Fruit fly (Drosophila melanogaster) whole organism, embryonic: ENCODE results near the gene fal.

Experiments
- Atf-2 ChIP-seq: fragments of 200-800 bp; sonication (Bioruptor generic); optimal IDR thresholded peaks from 2 replicates; lab custom pipeline; 2016; ENCODE audit warnings: missing biosample characterization, missing genetic modification characterization
- CG11085 ChIP-seq: fragments of 200-800 bp; sonication (Bioruptor generic); IDR thresholded peaks from 2 replicates; pipeline ENCODE4 v1.3.6; 2022; ENCODE audit warnings: missing biosample characterization, missing genetic modification characterization
- CG11456 ChIP-seq: fragments of 200-800 bp; sonication (Bioruptor generic); IDR thresholded peaks from 3 replicates; pipeline ENCODE4 v1.3.6; 2022; ENCODE audit warnings: missing biosample characterization, missing genetic modification characterization
- CG12299 ChIP-seq: fragments of 200-800 bp; sonication (Bioruptor generic); optimal IDR thresholded peaks from 2 replicates; lab custom pipeline; 2018; ENCODE audit warnings: missing biosample characterization, mild to moderate bottlenecking, missing genetic modification characterization
- CG12769 ChIP-seq: fragments of 200-800 bp; sonication (Bioruptor generic); optimal IDR thresholded peaks from 2 replicates; lab custom pipeline; 2019; ENCODE audit warnings: missing biosample characterization, mild to moderate bottlenecking, missing genetic modification characterization, moderate library complexity
- CG13624 ChIP-seq: fragments of 200-800 bp; sonication (Bioruptor generic); optimal IDR thresholded peaks from 2 replicates; lab custom pipeline; 2016; ENCODE audit warnings: missing biosample characterization, missing genetic modification characterization
- CG14860 ChIP-seq: fragments of 200-800 bp; sonication (Bioruptor generic); IDR thresholded peaks from 3 replicates; pipeline ENCODE4 v1.3.6; 2022; ENCODE audit warnings: missing biosample characterization, missing genetic modification characterization; ENCODE audit not compliant: partially characterized antibody
- CG15269 ChIP-seq: fragments of 200-800 bp; sonication (Bioruptor generic); optimal IDR thresholded peaks from 2 replicates; lab custom pipeline; 2018; ENCODE audit warnings: missing biosample characterization, mild to moderate bottlenecking, missing genetic modification characterization, moderate library complexity
- CG1602 ChIP-seq: fragments of 200-800 bp; sonication (Bioruptor generic); optimal IDR thresholded peaks from 3 replicates; lab custom pipeline; 2016; ENCODE audit warnings: missing biosample characterization, missing genetic modification characterization
- CG17829 ChIP-seq: fragments of 200-800 bp; optimal IDR thresholded peaks from 2 replicates; lab custom pipeline; 2019; ENCODE audit warnings: missing biosample characterization, mild to moderate bottlenecking, missing genetic modification characterization, moderate library complexity
- CG18011 ChIP-seq: fragments of 200-800 bp; sonication (Bioruptor generic); optimal IDR thresholded peaks from 2 replicates; lab custom pipeline; 2017; ENCODE audit warnings: missing biosample characterization, missing genetic modification characterization, mild to moderate bottlenecking, moderate library complexity, missing genotype
- CG2129 ChIP-seq: fragments of 200-800 bp; sonication (Bioruptor generic); IDR thresholded peaks from 2 replicates; pipeline ENCODE4 v1.3.6; 2022; ENCODE audit warnings: missing biosample characterization, missing genetic modification characterization; ENCODE audit not compliant: partially characterized antibody
- CG2889 ChIP-seq: fragments of 200-800 bp; sonication (Bioruptor generic); IDR thresholded peaks from 3 replicates; pipeline ENCODE4 v1.3.6; 2022; ENCODE audit warnings: missing biosample characterization, missing genetic modification characterization
- CG3065 ChIP-seq: fragments of 200-800 bp; sonication (Bioruptor generic); optimal IDR thresholded peaks from 2 replicates; lab custom pipeline; 2016; ENCODE audit warnings: missing biosample characterization, missing genetic modification characterization
- CG34224 ChIP-seq: fragments of 200-800 bp; sonication (Bioruptor generic); IDR thresholded peaks from 3 replicates; pipeline ENCODE4 v1.3.6; 2022; ENCODE audit warnings: missing biosample characterization, missing genetic modification characterization; ENCODE audit not compliant: partially characterized antibody
- CG4328 ChIP-seq: fragments of 200-800 bp; sonication (Bioruptor generic); optimal IDR thresholded peaks from 3 replicates; lab custom pipeline; 2017; ENCODE audit warnings: missing biosample characterization, missing genetic modification reagents, missing genetic modification characterization
- CG5180 ChIP-seq: fragments of 200-800 bp; sonication (Bioruptor generic); optimal IDR thresholded peaks from 3 replicates; lab custom pipeline; 2017; ENCODE audit warnings: missing biosample characterization, missing genetic modification characterization, mild to moderate bottlenecking, moderate library complexity, missing genetic modification reagents
- CG7786 ChIP-seq: fragments of 200-800 bp; sonication (Bioruptor generic); optimal IDR thresholded peaks from 2 replicates; lab custom pipeline; 2016; ENCODE audit warnings: missing biosample characterization, missing genetic modification characterization
- CG8388 ChIP-seq: fragments of 200-800 bp; sonication (Bioruptor generic); optimal IDR thresholded peaks from 2 replicates; lab custom pipeline; 2019; ENCODE audit warnings: missing biosample characterization, mild to moderate bottlenecking, missing genetic modification characterization, moderate library complexity
- CG8924 ChIP-seq: fragments of 200-800 bp; optimal IDR thresholded peaks from 3 replicates; lab custom pipeline; 2019; ENCODE audit warnings: missing biosample characterization, mild to moderate bottlenecking, missing genetic modification characterization, moderate library complexity
- CG9932 ChIP-seq: fragments of 200-800 bp; sonication (Bioruptor generic); IDR thresholded peaks from 2 replicates; pipeline ENCODE4 v1.3.6; 2022; ENCODE audit warnings: missing biosample characterization, missing genetic modification characterization
- D19B ChIP-seq: fragments of 200-800 bp; sonication (Bioruptor generic); optimal IDR thresholded peaks from 2 replicates; lab custom pipeline; 2017; ENCODE audit warnings: missing biosample characterization, mild to moderate bottlenecking, missing genetic modification characterization
- Drgx ChIP-seq: fragments of 200-800 bp; sonication (Bioruptor generic); IDR thresholded peaks from 2 replicates; pipeline ENCODE4 v1.3.6; 2022; ENCODE audit warnings: missing biosample characterization, missing genetic modification characterization
- Gsc ChIP-seq: fragments of 200-800 bp; sonication (Bioruptor generic); IDR thresholded peaks from 2 replicates; pipeline ENCODE4 v1.3.6; 2022; ENCODE audit warnings: missing biosample characterization, missing genetic modification characterization
- HLH54F ChIP-seq: fragments of 200-800 bp; sonication (Bioruptor generic); optimal IDR thresholded peaks from 3 replicates; lab custom pipeline; 2016; ENCODE audit warnings: missing biosample characterization, missing genetic modification characterization
- HmgZ ChIP-seq: fragments of 200-800 bp; sonication (Bioruptor generic); optimal IDR thresholded peaks from 2 replicates; lab custom pipeline; 2018; ENCODE audit warnings: missing biosample characterization, mild to moderate bottlenecking, missing genetic modification characterization
- NC2α ChIP-seq: fragments of 200-800 bp; sonication (Bioruptor generic); optimal IDR thresholded peaks from 2 replicates; lab custom pipeline; 2016; ENCODE audit warnings: missing biosample characterization, missing genetic modification characterization
- NC2β ChIP-seq: fragments of 200-800 bp; sonication (Bioruptor generic); optimal IDR thresholded peaks from 2 replicates; lab custom pipeline; 2016; ENCODE audit warnings: missing biosample characterization, missing genetic modification characterization
- Nf-YB ChIP-seq: fragments of 200-800 bp; sonication (Bioruptor generic); optimal IDR thresholded peaks from 3 replicates; lab custom pipeline; 2019; ENCODE audit warnings: missing biosample characterization, mild to moderate bottlenecking, missing genetic modification characterization, moderate library complexity
- Optix ChIP-seq: fragments of 200-800 bp; sonication (Bioruptor generic); IDR thresholded peaks from 3 replicates; pipeline ENCODE4 v1.3.6; 2022; ENCODE audit warnings: missing biosample characterization, missing genetic modification characterization
- Sox100B ChIP-seq: fragments of 200-800 bp; sonication (Bioruptor generic); optimal IDR thresholded peaks from 3 replicates; lab custom pipeline; 2018; ENCODE audit warnings: missing biosample characterization, mild to moderate bottlenecking, missing genetic modification characterization
- Ssrp ChIP-seq: fragments of 200-800 bp; sonication (Bioruptor generic); optimal IDR thresholded peaks from 2 replicates; lab custom pipeline; 2018; ENCODE audit warnings: missing biosample characterization, mild to moderate bottlenecking, missing genetic modification characterization, moderate library complexity
- Taf1 ChIP-seq: fragments of 200-800 bp; sonication (Bioruptor generic); IDR thresholded peaks from 2 replicates; pipeline ENCODE4 v1.3.6; 2022; ENCODE audit warnings: missing biosample characterization, missing genetic modification characterization
- ac ChIP-seq: fragments of 200-800 bp; sonication (Bioruptor generic); optimal IDR thresholded peaks from 3 replicates; lab custom pipeline; 2017; ENCODE audit warnings: missing biosample characterization, mild to moderate bottlenecking, missing genetic modification characterization
- al ChIP-seq: fragments of 200-800 bp; sonication (Bioruptor generic); IDR thresholded peaks from 2 replicates; pipeline ENCODE4 v1.3.6; 2022; ENCODE audit warnings: missing biosample characterization, missing genetic modification characterization
- amos ChIP-seq: fragments of 200-800 bp; sonication (Bioruptor generic); IDR thresholded peaks from 2 replicates; pipeline ENCODE4 v1.3.6; 2022; ENCODE audit warnings: missing biosample characterization, missing genetic modification characterization; ENCODE audit not compliant: partially characterized antibody
- ara ChIP-seq: fragments of 200-800 bp; sonication (Bioruptor generic); IDR thresholded peaks from 2 replicates; pipeline ENCODE4 v1.3.6; 2022; ENCODE audit warnings: missing biosample characterization, missing genetic modification characterization
- corto ChIP-seq: fragments of 200-800 bp; sonication (Bioruptor generic); optimal IDR thresholded peaks from 2 replicates; lab custom pipeline; 2016; ENCODE audit warnings: missing biosample characterization, mild to moderate bottlenecking, missing genetic modification characterization, moderate library complexity
- da ChIP-seq: fragments of 200-800 bp; sonication (Bioruptor generic); optimal IDR thresholded peaks from 2 replicates; lab custom pipeline; 2016; ENCODE audit warnings: missing biosample characterization, missing genetic modification characterization
- dysf ChIP-seq: fragments of 200-800 bp; sonication (Bioruptor generic); IDR thresholded peaks from 3 replicates; pipeline ENCODE4 v1.3.6; 2022; ENCODE audit warnings: missing biosample characterization, missing genetic modification characterization
- eve ChIP-seq, 2 experiments: fragments of >200 bp; optimal IDR thresholded peaks; 2 replicates each; lab custom pipeline; 2017; ENCODE audit warnings: missing biosample characterization in 2 of 2, missing genetic modification characterization in 2 of 2
- fd3F ChIP-seq: fragments of 200-800 bp; sonication (Bioruptor generic); optimal IDR thresholded peaks from 2 replicates; lab custom pipeline; 2018; ENCODE audit warnings: missing biosample characterization, mild to moderate bottlenecking, missing genetic modification characterization, moderate library complexity
- gcm ChIP-seq: fragments of 200-800 bp; sonication (Bioruptor generic); optimal IDR thresholded peaks from 2 replicates; lab custom pipeline; 2019; ENCODE audit warnings: missing biosample characterization, mild to moderate bottlenecking, missing genetic modification characterization, moderate library complexity
- gt ChIP-seq: fragments of 200-800 bp; sonication (Bioruptor generic); IDR thresholded peaks from 2 replicates; pipeline ENCODE4 v1.3.6; 2022; ENCODE audit warnings: missing biosample characterization, missing genetic modification characterization
- hth ChIP-seq: fragments of >200 bp; optimal IDR thresholded peaks from 2 replicates; lab custom pipeline; 2017; ENCODE audit warnings: inconsistent platforms
- mld ChIP-seq: fragments of 200-800 bp; sonication (Bioruptor generic); IDR thresholded peaks from 3 replicates; pipeline ENCODE4 v1.3.6; 2022; ENCODE audit warnings: missing biosample characterization, missing genetic modification characterization; ENCODE audit not compliant: partially characterized antibody
- org-1 ChIP-seq: fragments of 200-800 bp; sonication (Bioruptor generic); optimal IDR thresholded peaks from 2 replicates; lab custom pipeline; 2017; ENCODE audit warnings: missing biosample characterization, missing genetic modification characterization
- slp2 ChIP-seq: fragments of 200-800 bp; sonication (Bioruptor generic); optimal IDR thresholded peaks from 2 replicates; lab custom pipeline; 2016; ENCODE audit warnings: missing biosample characterization, missing genetic modification characterization
- tin ChIP-seq: fragments of 200-800 bp; sonication (Bioruptor generic); optimal IDR thresholded peaks from 3 replicates; lab custom pipeline; 2016; ENCODE audit warnings: missing biosample characterization, missing genetic modification characterization
- tx ChIP-seq: fragments of 200-800 bp; sonication (Bioruptor generic); optimal IDR thresholded peaks from 2 replicates; lab custom pipeline; 2016; ENCODE audit warnings: missing biosample characterization, missing genetic modification characterization

Gene fal

dm6 chr3L:19292440-19293175 lies 1.8 kb upstream of the fal start, which contains the start of gene Gbs-76A (continued):
- no peak for TF ChIP-seq NC2α (GFP tag; lab: Kevin White, UChicago)
- TF ChIP-seq CG4328 (GFP tag; lab: Kevin White, UChicago) = peak; percentile 85
- peak; percentile 47 for TF ChIP-seq CG18011 (GFP tag; lab: Kevin White, UChicago)
- TF ChIP-seq al (GFP tag; lab: Robert Waterston, UW) = peak; percentile 67
- peak; percentile 92 for TF ChIP-seq CG15269 (tag; lab: Kevin White, UChicago)
- peak; percentile 75 for TF ChIP-seq Nf-YB (GFP tag; lab: Kevin White, UChicago)
- TF ChIP-seq CG1602 (GFP tag; lab: Kevin White, UChicago) = peak; percentile 60
- peak; percentile 82 for TF ChIP-seq CG17829 (tag; lab: Kevin White, UChicago)
- no peak for TF ChIP-seq tx (GFP tag; lab: Kevin White, UChicago)
- TF ChIP-seq CG9932 = peak; percentile 81
- peak; percentile 65; the same call in 1 of the 3 replicates for TF ChIP-seq CG34224 (GFP tag; lab: Robert Waterston, UW)
- peak; percentile 60 for TF ChIP-seq org-1
- peak; percentile 49; the same call in 1 of the 3 replicates for TF ChIP-seq CG14860
- no peak for TF ChIP-seq CG2129 (GFP tag; lab: Robert Waterston, UW)
- no peak for TF ChIP-seq hth (lab: Kevin White, UChicago)
- no peak for TF ChIP-seq gt
- peak; percentile 68 for TF ChIP-seq D19B (GFP tag; lab: Kevin White, UChicago)
- TF ChIP-seq CG11456 (GFP tag; lab: Robert Waterston, UW) = no peak
- no peak for TF ChIP-seq CG7786
- no peak for TF ChIP-seq Optix
- peak; percentile 84 for TF ChIP-seq CG8388 (GFP tag; lab: Kevin White, UChicago)
- peak; percentile 78 for TF ChIP-seq corto (GFP tag; lab: Kevin White, UChicago)
- no peak for TF ChIP-seq CG11085 (GFP tag; lab: Robert Waterston, UW)
- no peak for TF ChIP-seq ac (GFP tag; lab: Kevin White, UChicago)
- TF ChIP-seq CG5180 (GFP tag; lab: Kevin White, UChicago) = peak; percentile 67
- TF ChIP-seq Taf1 = peak; percentile 63
- TF ChIP-seq Ssrp (tag; lab: Kevin White, UChicago) = peak; percentile 83
- peak; percentile 85 for TF ChIP-seq Sox100B (GFP tag; lab: Kevin White, UChicago)
- TF ChIP-seq eve (GFP tag; optimal IDR thresholded peaks at IDR 0.05; lab: Kevin White, UChicago) = peak in 1 of 2 experiments; percentile 81
- TF ChIP-seq mld (GFP tag; lab: Robert Waterston, UW) = no peak
- TF ChIP-seq CG3065 (GFP tag; lab: Kevin White, UChicago) = no peak
- TF ChIP-seq Drgx (GFP tag; lab: Robert Waterston, UW) = peak; percentile 91
- TF ChIP-seq tin (GFP tag; lab: Kevin White, UChicago) = peak; percentile 42
- TF ChIP-seq ara (GFP tag; lab: Robert Waterston, UW) = peak; percentile 73; the same call in 1 of the 2 replicates
- peak; percentile 67 for TF ChIP-seq fd3F
- TF ChIP-seq amos (GFP tag; lab: Robert Waterston, UW) = no peak
- no peak for TF ChIP-seq NC2β (GFP tag; lab: Kevin White, UChicago)
- TF ChIP-seq CG8924 (tag; lab: Kevin White, UChicago) = peak; percentile 88
- no peak for TF ChIP-seq CG12769 (tag; lab: Kevin White, UChicago)
- TF ChIP-seq slp2 (GFP tag; lab: Kevin White, UChicago) = no peak
- peak; percentile 47 for TF ChIP-seq HmgZ
- TF ChIP-seq HLH54F (GFP tag; lab: Kevin White, UChicago) = no peak
- no peak for TF ChIP-seq Gsc (GFP tag; lab: Robert Waterston, UW)
- no peak for TF ChIP-seq CG13624
- TF ChIP-seq gcm (GFP tag; lab: Kevin White, UChicago) = peak; percentile 91
- TF ChIP-seq CG2889 (GFP tag; lab: Robert Waterston, UW) = peak; percentile 56; the same call in 1 of the 3 replicates
- TF ChIP-seq dysf (GFP tag; lab: Robert Waterston, UW) = peak; percentile 85; the same call in 2 of the 3 replicates
- no peak for TF ChIP-seq da (GFP tag; lab: Kevin White, UChicago)
- peak; percentile 74 for TF ChIP-seq CG12299 (tag; lab: Kevin White, UChicago)
- TF ChIP-seq Atf-2 = no peak
